Worm (Caenorhabditis elegans): Measurements from ENCODE around the gene Y39G8B.13.

- TF ChIP-seq nhr-11 (tag; optimal IDR thresholded peaks at IDR 0.05) = no peak
- TF ChIP-seq fos-1 (tag; optimal IDR thresholded peaks at IDR 0.05) = no peak
- no peak for TF ChIP-seq snpc-4 (tag; optimal IDR thresholded peaks at IDR 0.05)
Observed at ce11 chrII:13997989-13998388, 15.1 kb upstream of the Y39G8B.13 start.
